Fruit fly (Drosophila melanogaster) whole organism, embryonic: ENCODE results near the gene CG15480.
A peak's percentile ranks its signal among the peaks of the same experiment; 100 is the strongest.
"Not testable (repeated sequence)": the region's sequence is repeated elsewhere in the genome, so short reads cannot be mapped to it uniquely, and the experiment has no call there.

ENCODE experiments used
- Adf1 ChIP-seq: fragments of 200-800 bp; sonication (Bioruptor generic); IDR thresholded peaks from 2 replicates; pipeline ENCODE4 v1.3.6; 2022; ENCODE audit warnings: missing biosample characterization, missing genetic modification characterization
- Asciz ChIP-seq: fragments of 200-800 bp; sonication (Bioruptor generic); optimal IDR thresholded peaks from 2 replicates; lab custom pipeline; 2017; ENCODE audit warnings: missing biosample characterization, mild to moderate bottlenecking, missing genetic modification characterization, missing genetic modification reagents
- Awh ChIP-seq: fragments of 200-800 bp; sonication (Bioruptor generic); IDR thresholded peaks from 2 replicates; pipeline ENCODE4, ENCODE4 v1.3.6; 2022; ENCODE audit warnings: missing biosample characterization, missing genetic modification characterization
- CG10267 ChIP-seq: fragments of 200-800 bp; sonication (Bioruptor generic); optimal IDR thresholded peaks from 2 replicates; lab custom pipeline; 2018; ENCODE audit warnings: missing biosample characterization, mild to moderate bottlenecking, missing genetic modification characterization, moderate library complexity
- CG10366 ChIP-seq: fragments of 200-800 bp; sonication (Bioruptor generic); IDR thresholded peaks from 2 replicates; pipeline ENCODE4 v1.3.6; 2022; ENCODE audit warnings: missing biosample characterization, missing genetic modification characterization
- CG10979 ChIP-seq: fragments of 200-800 bp; sonication (Bioruptor generic); optimal IDR thresholded peaks from 2 replicates; lab custom pipeline; 2018; ENCODE audit warnings: missing biosample characterization, mild to moderate bottlenecking, missing genetic modification characterization, moderate library complexity
- CG12391 ChIP-seq: fragments of 200-800 bp; sonication (Bioruptor generic); optimal IDR thresholded peaks from 3 replicates; lab custom pipeline; 2018; ENCODE audit warnings: missing biosample characterization, mild to moderate bottlenecking, missing genetic modification characterization, moderate library complexity
- CG12769 ChIP-seq: fragments of 200-800 bp; sonication (Bioruptor generic); optimal IDR thresholded peaks from 2 replicates; lab custom pipeline; 2019; ENCODE audit warnings: missing biosample characterization, mild to moderate bottlenecking, missing genetic modification characterization, moderate library complexity
- CG14050 ChIP-seq: fragments of 200-800 bp; sonication (Bioruptor generic); IDR thresholded peaks from 3 replicates; pipeline ENCODE4 v1.3.6; 2022; ENCODE audit warnings: missing biosample characterization, missing genetic modification characterization
- CG14441 ChIP-seq: fragments of 200-800 bp; sonication (Bioruptor generic); IDR thresholded peaks from 2 replicates; pipeline ENCODE4 v1.3.6; 2022; ENCODE audit warnings: missing biosample characterization, missing genetic modification characterization
- CG14710 ChIP-seq: fragments of 200-800 bp; sonication (Bioruptor generic); optimal IDR thresholded peaks from 3 replicates; lab custom pipeline; 2019; ENCODE audit warnings: missing biosample characterization, mild to moderate bottlenecking, missing genetic modification characterization, moderate library complexity
- CG15601 ChIP-seq: fragments of 200-800 bp; sonication (Bioruptor generic); optimal IDR thresholded peaks from 3 replicates; lab custom pipeline; 2019; ENCODE audit warnings: missing biosample characterization, mild to moderate bottlenecking, missing genetic modification characterization, moderate library complexity
- CG16779 ChIP-seq: fragments of 200-800 bp; sonication (Bioruptor generic); IDR thresholded peaks from 2 replicates; pipeline ENCODE4 v1.3.6; 2022; ENCODE audit warnings: missing biosample characterization, missing genetic modification characterization
- CG16863 ChIP-seq: fragments of 200-800 bp; sonication (Bioruptor generic); optimal IDR thresholded peaks from 3 replicates; lab custom pipeline; 2016; ENCODE audit warnings: missing biosample characterization, missing genetic modification characterization
- CG17328 ChIP-seq: fragments of 200-800 bp; sonication (Bioruptor generic); IDR thresholded peaks from 2 replicates; pipeline ENCODE4 v1.3.6; 2022; ENCODE audit warnings: missing biosample characterization, missing genetic modification characterization
- CG18476 ChIP-seq: fragments of 200-800 bp; sonication (Bioruptor generic); optimal IDR thresholded peaks from 2 replicates; lab custom pipeline; 2016; ENCODE audit warnings: missing biosample characterization, mild to moderate bottlenecking, missing genetic modification characterization
- CG3281 ChIP-seq: fragments of 200-800 bp; sonication (Bioruptor generic); optimal IDR thresholded peaks from 3 replicates; lab custom pipeline; 2017; ENCODE audit warnings: missing biosample characterization, mild to moderate bottlenecking, missing genetic modification characterization
- CG4360 ChIP-seq: fragments of 200-800 bp; sonication (Bioruptor generic); IDR thresholded peaks from 2 replicates; pipeline ENCODE4 v1.3.6; 2022; ENCODE audit warnings: missing biosample characterization, missing genetic modification characterization
- CG4820 ChIP-seq: fragments of 200-800 bp; sonication (Bioruptor generic); optimal IDR thresholded peaks from 3 replicates; lab custom pipeline; 2016; ENCODE audit warnings: missing biosample characterization, missing genetic modification characterization
- CG6689 ChIP-seq: fragments of 200-800 bp; sonication (Bioruptor generic); IDR thresholded peaks from 2 replicates; pipeline ENCODE4 v1.3.6; 2022; ENCODE audit warnings: missing biosample characterization, missing genetic modification characterization
- CG7839 ChIP-seq: fragments of 200-800 bp; sonication (Bioruptor generic); optimal IDR thresholded peaks from 3 replicates; lab custom pipeline; 2018; ENCODE audit warnings: missing biosample characterization, mild to moderate bottlenecking, missing genetic modification characterization, moderate library complexity
- CG9727 ChIP-seq: fragments of 200-800 bp; sonication (Bioruptor generic); optimal IDR thresholded peaks from 3 replicates; lab custom pipeline; 2017; ENCODE audit warnings: missing biosample characterization, mild to moderate bottlenecking, missing genetic modification characterization
- Drgx ChIP-seq: fragments of 200-800 bp; sonication (Bioruptor generic); IDR thresholded peaks from 2 replicates; pipeline ENCODE4 v1.3.6; 2022; ENCODE audit warnings: missing biosample characterization, missing genetic modification characterization
- Fer1 ChIP-seq: fragments of 200-800 bp; sonication (Bioruptor generic); optimal IDR thresholded peaks from 2 replicates; lab custom pipeline; 2017; ENCODE audit warnings: missing biosample characterization, mild to moderate bottlenecking, missing genetic modification characterization
- HLH4C ChIP-seq: fragments of 200-800 bp; sonication (Bioruptor generic); IDR thresholded peaks from 3 replicates; pipeline ENCODE4 v1.3.6; 2022; ENCODE audit warnings: missing biosample characterization, missing genetic modification characterization; ENCODE audit not compliant: partially characterized antibody
- Meics ChIP-seq: fragments of 200-800 bp; sonication (Bioruptor generic); optimal IDR thresholded peaks from 2 replicates; lab custom pipeline; 2017; ENCODE audit warnings: missing biosample characterization, mild to moderate bottlenecking, missing genetic modification characterization
- Rfx ChIP-seq: fragments of 200-800 bp; sonication (Bioruptor generic); IDR thresholded peaks from 2 replicates; pipeline ENCODE4 v1.3.6; 2022; ENCODE audit warnings: missing biosample characterization, missing genetic modification characterization
- Scr ChIP-seq: fragments of 200-800 bp; sonication (Bioruptor generic); IDR thresholded peaks from 2 replicates; pipeline ENCODE4 v1.3.6; 2022; ENCODE audit warnings: missing biosample characterization, missing genetic modification characterization; ENCODE audit not compliant: partially characterized antibody
- Sox102F ChIP-seq: fragments of 200-800 bp; sonication (Bioruptor generic); optimal IDR thresholded peaks from 2 replicates; lab custom pipeline; 2018; ENCODE audit warnings: missing biosample characterization, mild to moderate bottlenecking, missing genetic modification characterization, moderate library complexity
- Stat92E ChIP-seq, 3 experiments: fragments of >200 bp in 2 of 3; fragments of 200-800 bp in 1 of 3; sonication (Bioruptor generic) in 1 of 3; optimal IDR thresholded peaks; 2 replicates each; lab custom pipeline; 2017 to 2019; ENCODE audit warnings: missing biosample characterization in 3 of 3, missing genetic modification characterization in 3 of 3, mild to moderate bottlenecking in 1 of 3, moderate library complexity in 1 of 3
- ato ChIP-seq: fragments of 200-800 bp; sonication (Bioruptor generic); IDR thresholded peaks from 2 replicates; pipeline ENCODE4 v1.3.6; 2022; ENCODE audit warnings: missing biosample characterization, missing genetic modification characterization; ENCODE audit not compliant: partially characterized antibody
- bab2 ChIP-seq: fragments of 200-800 bp; sonication (Bioruptor generic); optimal IDR thresholded peaks from 2 replicates; lab custom pipeline; 2016; ENCODE audit warnings: missing biosample characterization, missing genetic modification characterization
- eyg ChIP-seq: fragments of 200-800 bp; sonication (Bioruptor generic); optimal IDR thresholded peaks from 3 replicates; lab custom pipeline; 2016; ENCODE audit warnings: missing biosample characterization, missing genetic modification characterization
- fd64A ChIP-seq: fragments of 200-800 bp; sonication (Bioruptor generic); optimal IDR thresholded peaks from 3 replicates; lab custom pipeline; 2018; ENCODE audit warnings: missing biosample characterization, mild to moderate bottlenecking, missing genetic modification characterization
- gt ChIP-seq: fragments of 200-800 bp; sonication (Bioruptor generic); IDR thresholded peaks from 2 replicates; pipeline ENCODE4 v1.3.6; 2022; ENCODE audit warnings: missing biosample characterization, missing genetic modification characterization
- hkb ChIP-seq, 2 experiments: fragments of 200-800 bp in 1 of 2; fragments of >200 bp in 1 of 2; sonication (Bioruptor generic) in 1 of 2; IDR thresholded peaks in 1 of 2; optimal IDR thresholded peaks in 1 of 2; 2 replicates each; pipeline versions ENCODE4 v1.3.6 to Lab custom; 2017 to 2022; ENCODE audit warnings: missing biosample characterization in 1 of 2, missing genetic modification characterization in 1 of 2
- kay ChIP-seq: fragments of 200-800 bp; sonication (Bioruptor generic); optimal IDR thresholded peaks from 2 replicates; lab custom pipeline; 2016; ENCODE audit warnings: missing biosample characterization, missing genetic modification characterization
- ken ChIP-seq: fragments of 200-800 bp; sonication (Bioruptor generic); IDR thresholded peaks from 3 replicates; pipeline ENCODE4 v1.3.6; 2022; ENCODE audit warnings: missing biosample characterization, missing genetic modification characterization
- kni ChIP-seq: fragments of 200-800 bp; sonication (Bioruptor generic); optimal IDR thresholded peaks from 3 replicates; lab custom pipeline; 2017; ENCODE audit warnings: mild to moderate bottlenecking, missing biosample characterization, missing genetic modification reagents, missing genetic modification characterization
- onecut ChIP-seq: fragments of 200-800 bp; sonication (Bioruptor generic); IDR thresholded peaks from 2 replicates; pipeline ENCODE4 v1.3.6; 2022; ENCODE audit warnings: missing biosample characterization, missing genetic modification characterization
- pho ChIP-seq: fragments of 200-800 bp; sonication (Bioruptor generic); optimal IDR thresholded peaks from 2 replicates; lab custom pipeline; 2016; ENCODE audit warnings: missing biosample characterization, missing genetic modification characterization
- prd ChIP-seq, 3 experiments: fragments of >200 bp in 2 of 3; fragments of 200-800 bp in 1 of 3; sonication (Bioruptor generic) in 1 of 3; optimal IDR thresholded peaks in 2 of 3; IDR thresholded peaks in 1 of 3; 2 replicates in 2 of 3; 3 replicates in 1 of 3; pipeline versions ENCODE4 v1.3.6 to Lab custom; 2017 to 2022; ENCODE audit warnings: missing biosample characterization in 1 of 3, missing genetic modification characterization in 1 of 3
- rib ChIP-seq: fragments of 200-800 bp; sonication (Bioruptor generic); IDR thresholded peaks from 2 replicates; pipeline ENCODE4 v1.3.6; 2022; ENCODE audit warnings: missing biosample characterization, missing genetic modification characterization
- sisA ChIP-seq: fragments of 200-800 bp; sonication (Bioruptor generic); IDR thresholded peaks from 2 replicates; pipeline ENCODE4 v1.3.6; 2022; ENCODE audit warnings: missing biosample characterization, missing genetic modification characterization
- toy ChIP-seq: fragments of 200-800 bp; sonication (Bioruptor generic); IDR thresholded peaks from 2 replicates; pipeline ENCODE4 v1.3.6; 2022; ENCODE audit warnings: missing biosample characterization, missing genetic modification characterization
- wdn ChIP-seq: fragments of 200-800 bp; sonication (Bioruptor generic); IDR thresholded peaks from 2 replicates; pipeline ENCODE4 v1.3.6; 2022; ENCODE audit warnings: missing biosample characterization, missing genetic modification characterization
- zen ChIP-seq: fragments of 200-800 bp; sonication (Bioruptor generic); optimal IDR thresholded peaks from 3 replicates; lab custom pipeline; 2018; ENCODE audit warnings: missing biosample characterization, mild to moderate bottlenecking, missing genetic modification characterization, moderate library complexity

Gene CG15480

DNA sequence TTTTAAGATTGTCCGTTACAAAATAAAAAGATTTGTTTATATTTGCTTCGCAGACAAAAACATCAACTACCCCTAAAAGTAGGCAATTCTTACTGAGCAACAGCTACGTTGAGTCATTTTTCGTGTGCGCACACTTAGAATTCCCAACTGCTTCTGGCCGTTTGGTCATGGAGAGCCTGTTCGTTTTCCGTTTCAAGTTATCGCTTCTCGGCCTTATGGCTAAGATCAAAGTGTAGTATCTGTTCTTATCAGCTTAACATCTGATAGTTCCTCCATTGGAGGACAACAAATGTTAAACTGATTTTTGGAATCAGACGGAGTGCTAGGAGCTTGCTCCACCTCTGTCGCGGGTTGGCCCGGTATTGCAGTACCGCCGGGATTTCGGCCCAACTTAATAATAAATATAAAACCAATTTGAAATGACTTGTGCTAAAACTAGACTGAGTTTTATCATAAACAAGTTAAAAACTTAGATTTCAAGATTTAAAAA, 9.4 kb downstream of the CG15480 start (continued):
- peak; percentile 42 for TF ChIP-seq CG10979 (tag; lab: Kevin White, UChicago)
- TF ChIP-seq sisA = peak; percentile 49; the same call in 1 of the 2 replicates
- peak; percentile 29 for TF ChIP-seq CG14710 (tag; lab: Kevin White, UChicago)
- peak; percentile 5; the same call in 1 of the 2 replicates for TF ChIP-seq ato (GFP tag; lab: Robert Waterston, UW)
- peak; percentile 33 for TF ChIP-seq CG12391 (tag; lab: Kevin White, UChicago)
- TF ChIP-seq kni = peak; percentile 95
- TF ChIP-seq ken (GFP tag; lab: Robert Waterston, UW) = peak; percentile 65; the same call in 2 of the 3 replicates
- TF ChIP-seq CG3281 (GFP tag; lab: Kevin White, UChicago) = peak; percentile 24
- peak; percentile 50; the same call in 1 of the 2 replicates for TF ChIP-seq onecut (GFP tag; lab: Robert Waterston, UW)
- peak in 1 of 3 experiments; percentile 87 for TF ChIP-seq Stat92E (GFP tag; optimal IDR thresholded peaks at IDR 0.05; lab: Kevin White, UChicago)
- not testable (repeated sequence) for TF ChIP-seq hkb, prd (optimal IDR thresholded peaks at IDR 0.05; lab: Kevin White, UChicago)
- peak; percentile 75 for TF ChIP-seq hkb (GFP tag; IDR thresholded peaks at IDR 0.05; lab: Robert Waterston, UW)
- peak; percentile 10 for TF ChIP-seq Fer1
- TF ChIP-seq CG14050 (GFP tag; lab: Robert Waterston, UW) = 0 out of 3 replicates have a peak, but pooled peaks have one; percentile 16
- TF ChIP-seq prd (GFP tag; IDR thresholded peaks at IDR 0.05; lab: Robert Waterston, UW) = peak; percentile 67
- TF ChIP-seq CG18476 (GFP tag; lab: Kevin White, UChicago) = peak; percentile 69
- peak; percentile 7 for TF ChIP-seq CG10267
- TF ChIP-seq Asciz (GFP tag; lab: Kevin White, UChicago) = peak; percentile 39
- peak; percentile 25; the same call in 1 of the 3 replicates for TF ChIP-seq HLH4C (GFP tag; lab: Robert Waterston, UW)
- peak; percentile 88 for TF ChIP-seq kay (GFP tag; lab: Kevin White, UChicago)
- peak; percentile 44; the same call in 1 of the 2 replicates for TF ChIP-seq CG10366 (GFP tag; lab: Robert Waterston, UW)
- TF ChIP-seq CG12769 (tag; lab: Kevin White, UChicago) = peak; percentile 70
- peak; percentile 55 for TF ChIP-seq eyg (GFP tag; lab: Kevin White, UChicago)
- peak; percentile 26; the same call in 1 of the 2 replicates for TF ChIP-seq Adf1 (GFP tag; lab: Robert Waterston, UW)
- TF ChIP-seq CG4360 (GFP tag; lab: Robert Waterston, UW) = peak; percentile 49
- TF ChIP-seq Scr = peak; percentile 47
- TF ChIP-seq Meics (GFP tag; lab: Kevin White, UChicago) = peak; percentile 50
- peak; percentile 8; the same call in 1 of the 2 replicates for TF ChIP-seq CG17328 (GFP tag; lab: Robert Waterston, UW)
- peak; percentile 35 for TF ChIP-seq fd64A (GFP tag; lab: Kevin White, UChicago)
- peak; percentile 67 for TF ChIP-seq rib (GFP tag; lab: Robert Waterston, UW)
- peak; percentile 31 for TF ChIP-seq CG16863 (GFP tag; lab: Kevin White, UChicago)
- TF ChIP-seq Drgx = peak; percentile 61
- TF ChIP-seq zen (tag; lab: Kevin White, UChicago) = peak; percentile 59
- peak; percentile 25 for TF ChIP-seq CG9727 (GFP tag; lab: Kevin White, UChicago)
- TF ChIP-seq Awh = peak; percentile 62; the same call in 1 of the 2 replicates
- peak; percentile 67 for TF ChIP-seq CG7839 (tag; lab: Kevin White, UChicago)
- TF ChIP-seq bab2 (GFP tag; lab: Kevin White, UChicago) = peak; percentile 14
- peak; percentile 17 for TF ChIP-seq CG4820
- peak; percentile 56 for TF ChIP-seq pho
- peak; percentile 43; the same call in 1 of the 2 replicates for TF ChIP-seq CG14441 (GFP tag; lab: Robert Waterston, UW)
- 0 out of 2 replicates have a peak, but pooled peaks have one; percentile 34 for TF ChIP-seq toy
- 0 out of 2 replicates have a peak, but pooled peaks have one; percentile 29 for TF ChIP-seq wdn (GFP tag; lab: Robert Waterston, UW)
- TF ChIP-seq Rfx = peak; percentile 56; the same call in 1 of the 2 replicates
- TF ChIP-seq CG6689 (GFP tag; lab: Robert Waterston, UW) = peak; percentile 26; the same call in 1 of the 2 replicates
- peak; percentile 38 for TF ChIP-seq Sox102F (GFP tag; lab: Kevin White, UChicago)
- TF ChIP-seq CG16779 (GFP tag; lab: Robert Waterston, UW) = peak; percentile 51; the same call in 1 of the 2 replicates
- TF ChIP-seq CG15601 = peak; percentile 7
- peak; percentile 44; the same call in 1 of the 2 replicates for TF ChIP-seq gt
